Fruit fly (Drosophila melanogaster) whole organism, embryonic: ENCODE data around the gene CG5071.

Experiments
- CG15601 ChIP-seq: fragments of 200-800 bp; sonication (Bioruptor generic); optimal IDR thresholded peaks from 3 replicates; lab custom pipeline; 2019; ENCODE audit warnings: missing biosample characterization, mild to moderate bottlenecking, missing genetic modification characterization, moderate library complexity
- CG1832 ChIP-seq: fragments of 200-800 bp; sonication (Bioruptor generic); optimal IDR thresholded peaks from 2 replicates; lab custom pipeline; 2017; ENCODE audit warnings: missing biosample characterization, mild to moderate bottlenecking, missing genetic modification characterization, inconsistent platforms
- CG30403 ChIP-seq: fragments of 200-800 bp; sonication (Bioruptor generic); optimal IDR thresholded peaks from 3 replicates; lab custom pipeline; 2016; ENCODE audit warnings: missing biosample characterization, missing genetic modification characterization
- CG3065 ChIP-seq: fragments of 200-800 bp; sonication (Bioruptor generic); optimal IDR thresholded peaks from 2 replicates; lab custom pipeline; 2016; ENCODE audit warnings: missing biosample characterization, missing genetic modification characterization
- Lpt ChIP-seq: fragments of >200 bp; optimal IDR thresholded peaks from 2 replicates; lab custom pipeline; 2018; ENCODE audit warnings: missing biosample characterization, missing genetic modification characterization
- ase ChIP-seq: fragments of 200-800 bp; sonication (Bioruptor generic); IDR thresholded peaks from 3 replicates; pipeline ENCODE4 v1.3.6; 2022; ENCODE audit warnings: missing biosample characterization, missing genetic modification characterization
- az2 ChIP-seq: fragments of 200-800 bp; sonication (Bioruptor generic); optimal IDR thresholded peaks from 3 replicates; lab custom pipeline; 2016; ENCODE audit warnings: missing biosample characterization, missing genetic modification characterization
- chm ChIP-seq: fragments of 200-800 bp; sonication (Bioruptor generic); IDR thresholded peaks from 2 replicates; pipeline ENCODE4 v1.3.6; 2022; ENCODE audit warnings: missing biosample characterization, missing genetic modification characterization
- eve ChIP-seq, 2 experiments: fragments of >200 bp; optimal IDR thresholded peaks; 2 replicates each; lab custom pipeline; 2017; ENCODE audit warnings: missing biosample characterization in 2 of 2, missing genetic modification characterization in 2 of 2
- klu ChIP-seq: fragments of 200-800 bp; sonication (Bioruptor generic); IDR thresholded peaks from 2 replicates; pipeline ENCODE4 v1.3.6; 2022; ENCODE audit warnings: missing biosample characterization, missing genetic modification characterization
- nom ChIP-seq: fragments of 200-800 bp; sonication (Bioruptor generic); optimal IDR thresholded peaks from 2 replicates; lab custom pipeline; 2017; ENCODE audit warnings: missing biosample characterization, missing genetic modification characterization, mild to moderate bottlenecking, moderate library complexity, missing genetic modification reagents
- tll ChIP-seq, 2 experiments: fragments of 200-800 bp in 1 of 2; fragments of >200 bp in 1 of 2; sonication (Bioruptor generic) in 1 of 2; optimal IDR thresholded peaks; 2 replicates each; lab custom pipeline; 2017 to 2019; ENCODE audit warnings: missing biosample characterization in 2 of 2, missing genetic modification characterization in 2 of 2, mild to moderate bottlenecking in 1 of 2, moderate library complexity in 1 of 2

- TF ChIP-seq CG1832 (GFP tag; lab: Kevin White, UChicago) (no peak), ase (GFP tag; lab: Robert Waterston, UW) (no peak), tll (GFP tag; optimal IDR thresholded peaks at IDR 0.05; lab: Kevin White, UChicago) (no peak), CG15601 (tag; lab: Kevin White, UChicago) (no peak), chm (no peak), eve (GFP tag; optimal IDR thresholded peaks at IDR 0.05; lab: Kevin White, UChicago) (no peak), klu (GFP tag; lab: Robert Waterston, UW) (no peak), Lpt (GFP tag; lab: Kevin White, UChicago) (no peak), az2 (GFP tag; lab: Kevin White, UChicago) (no peak), nom (GFP tag; lab: Kevin White, UChicago) (peak; percentile 82), CG30403 (no peak), CG3065 (GFP tag; lab: Kevin White, UChicago) (no peak)
Measured at dm6 chr3R:25596274-25597034, 21.8 kb upstream of the CG5071 start.
